Worm (Caenorhabditis elegans) whole organism, L4 larva: Measurements from ENCODE around the gene nhr-233.

ENCODE experiments used
- R02D3.7 ChIP-seq: fragments of 150-350 bp; sonication (generic microtip); optimal IDR thresholded peaks from 3 replicates; lab custom pipeline; 2014; ENCODE audit warnings: missing biosample characterization, missing genetic modification characterization
- Y48G9A.11 ChIP-seq: fragments of 200-800 bp; sonication (Bioruptor generic); IDR thresholded peaks from 2 replicates; pipeline ENCODE4 v1.3.6; 2022; ENCODE audit warnings: missing genetic modification reagents, missing genetic modification characterization, missing compliant biosample characterization
- ZK337.2 ChIP-seq: fragments of 200-800 bp; sonication (Bioruptor generic); IDR thresholded peaks from 2 replicates; pipeline ENCODE4 v1.3.6; 2022; ENCODE audit warnings: missing genetic modification reagents, missing genetic modification characterization, missing compliant biosample characterization
- aly-2 ChIP-seq: sonication (generic microtip); optimal IDR thresholded peaks from 2 replicates; lab custom pipeline; 2018; ENCODE audit warnings: missing biosample characterization, missing genetic modification characterization
- arid-1 ChIP-seq: fragments of 200-800 bp; sonication (Bioruptor generic); conservative IDR thresholded peaks from 2 replicates; pipeline ENCODE4 v1.3.6; 2022; ENCODE audit warnings: missing genetic modification reagents, missing genetic modification characterization, missing compliant biosample characterization
- attf-4 ChIP-seq: sonication (generic microtip); optimal IDR thresholded peaks from 3 replicates; lab custom pipeline; 2017; ENCODE audit warnings: missing biosample characterization, missing genetic modification characterization
- ceh-82 ChIP-seq: sonication (generic microtip); optimal IDR thresholded peaks from 2 replicates; lab custom pipeline; 2017; ENCODE audit warnings: missing biosample characterization, missing genetic modification characterization
- cey-2 ChIP-seq: sonication (generic microtip); optimal IDR thresholded peaks from 3 replicates; lab custom pipeline; 2017; ENCODE audit warnings: missing genetic modification characterization, mild to moderate bottlenecking, missing compliant biosample characterization, antibody characterized with exemption, borderline replicate concordance; ENCODE audit not compliant: insufficient read depth
- daf-8 ChIP-seq: fragments of 200-800 bp; sonication (Bioruptor generic); IDR thresholded peaks from 2 replicates; pipeline ENCODE4 v1.3.6; 2022; ENCODE audit warnings: missing genetic modification characterization, missing compliant biosample characterization
- dmd-6 ChIP-seq: fragments of 200-800 bp; sonication (Bioruptor generic); IDR thresholded peaks from 2 replicates; pipeline ENCODE4 v1.3.6; 2022; ENCODE audit warnings: missing genetic modification reagents, missing genetic modification characterization, missing compliant biosample characterization
- dmd-8 ChIP-seq: fragments of 200-800 bp; sonication (Bioruptor generic); IDR thresholded peaks from 2 replicates; pipeline ENCODE4 v1.3.6; 2022; ENCODE audit warnings: missing genetic modification characterization, missing compliant biosample characterization
- dmd-9 ChIP-seq: fragments of 200-800 bp; sonication (Bioruptor generic); IDR thresholded peaks from 2 replicates; pipeline ENCODE4 v1.3.6; 2022; ENCODE audit warnings: missing genetic modification reagents, missing genetic modification characterization, missing compliant biosample characterization
- fos-1 ChIP-seq: fragments of 150-350 bp; optimal IDR thresholded peaks from 2 replicates; lab custom pipeline; 2014; ENCODE audit warnings: missing biosample characterization, missing genetic modification characterization
- hmg-1.1 ChIP-seq: fragments of 200-800 bp; sonication (Bioruptor generic); IDR thresholded peaks from 2 replicates; pipeline ENCODE4 v1.3.6; 2022; ENCODE audit warnings: missing genetic modification reagents, missing genetic modification characterization, missing compliant biosample characterization
- lim-7 ChIP-seq: fragments of 200-800 bp; sonication (Bioruptor generic); IDR thresholded peaks from 2 replicates; pipeline ENCODE4 v1.3.6; 2022; ENCODE audit warnings: missing genetic modification characterization, missing compliant biosample characterization
- lin-29 ChIP-seq: fragments of 200-800 bp; sonication (Bioruptor generic); IDR thresholded peaks from 2 replicates; pipeline ENCODE4 v1.3.6; 2022; ENCODE audit warnings: missing genetic modification reagents, missing genetic modification characterization, missing compliant biosample characterization
- mdt-29 ChIP-seq: fragments of 200-800 bp; sonication (Bioruptor generic); IDR thresholded peaks from 2 replicates; pipeline ENCODE4 v1.3.6; 2022; ENCODE audit warnings: missing genetic modification reagents, missing genetic modification characterization, missing compliant biosample characterization
- nhr-10 ChIP-seq: fragments of 150-350 bp; optimal IDR thresholded peaks from 2 replicates; lab custom pipeline; 2014; ENCODE audit warnings: missing biosample characterization, missing genetic modification characterization
- nhr-11 ChIP-seq: fragments of 150-350 bp; optimal IDR thresholded peaks from 2 replicates; lab custom pipeline; 2014; ENCODE audit warnings: missing biosample characterization, missing genetic modification characterization
- nhr-237 ChIP-seq: sonication (generic microtip); optimal IDR thresholded peaks from 2 replicates; lab custom pipeline; 2017; ENCODE audit warnings: missing biosample characterization, missing genetic modification characterization
- nhr-25 ChIP-seq: sonication (generic microtip); optimal IDR thresholded peaks from 2 replicates; lab custom pipeline; 2017; ENCODE audit warnings: missing genetic modification characterization, mild to moderate bottlenecking, missing compliant biosample characterization, antibody characterized with exemption, moderate library complexity, borderline replicate concordance; ENCODE audit not compliant: insufficient read depth
- nhr-28 ChIP-seq: fragments of 150-350 bp; optimal IDR thresholded peaks from 2 replicates; lab custom pipeline; 2014; ENCODE audit warnings: missing biosample characterization, missing genetic modification characterization
- nhr-41 ChIP-seq: fragments of 200-800 bp; sonication (Bioruptor generic); IDR thresholded peaks from 2 replicates; pipeline ENCODE4 v1.3.6; 2022; ENCODE audit warnings: missing genetic modification reagents, missing genetic modification characterization, missing compliant biosample characterization
- nhr-6 ChIP-seq: fragments of 150-350 bp; optimal IDR thresholded peaks from 2 replicates; lab custom pipeline; 2014; ENCODE audit warnings: missing biosample characterization, missing genetic modification characterization
- rbr-2 ChIP-seq: sonication (generic microtip); optimal IDR thresholded peaks from 2 replicates; lab custom pipeline; 2016; ENCODE audit warnings: missing genotype, missing genetic modification characterization, missing compliant biosample characterization
- set-16 ChIP-seq: fragments of 200-800 bp; sonication (Bioruptor generic); IDR thresholded peaks from 2 replicates; pipeline ENCODE4 v1.3.6; 2022; ENCODE audit warnings: missing genetic modification reagents, missing genetic modification characterization, missing compliant biosample characterization
- skn-1 ChIP-seq: fragments of 150-350 bp; optimal IDR thresholded peaks from 2 replicates; lab custom pipeline; 2014; ENCODE audit warnings: missing biosample characterization, missing genetic modification characterization
- snpc-4 ChIP-seq: fragments of 150-350 bp; optimal IDR thresholded peaks from 2 replicates; lab custom pipeline; 2014; ENCODE audit warnings: missing biosample characterization, missing genetic modification characterization
- vab-7 ChIP-seq: fragments of 200-800 bp; sonication (Bioruptor generic); IDR thresholded peaks from 2 replicates; pipeline ENCODE4 v1.3.6; 2022; ENCODE audit warnings: missing genetic modification reagents, missing genetic modification characterization, missing compliant biosample characterization
- zag-1 ChIP-seq: fragments of 150-350 bp; optimal IDR thresholded peaks from 2 replicates; lab custom pipeline; 2014; ENCODE audit warnings: missing biosample characterization, missing genetic modification characterization
- zip-2 ChIP-seq: fragments of 150-350 bp; optimal IDR thresholded peaks from 2 replicates; lab custom pipeline; 2014; ENCODE audit warnings: missing biosample characterization, missing genetic modification characterization
- ztf-7 ChIP-seq: fragments of 150-350 bp; optimal IDR thresholded peaks from 2 replicates; lab custom pipeline; 2014; ENCODE audit warnings: missing biosample characterization, missing genetic modification characterization

The nhr-233 gene

DNA sequence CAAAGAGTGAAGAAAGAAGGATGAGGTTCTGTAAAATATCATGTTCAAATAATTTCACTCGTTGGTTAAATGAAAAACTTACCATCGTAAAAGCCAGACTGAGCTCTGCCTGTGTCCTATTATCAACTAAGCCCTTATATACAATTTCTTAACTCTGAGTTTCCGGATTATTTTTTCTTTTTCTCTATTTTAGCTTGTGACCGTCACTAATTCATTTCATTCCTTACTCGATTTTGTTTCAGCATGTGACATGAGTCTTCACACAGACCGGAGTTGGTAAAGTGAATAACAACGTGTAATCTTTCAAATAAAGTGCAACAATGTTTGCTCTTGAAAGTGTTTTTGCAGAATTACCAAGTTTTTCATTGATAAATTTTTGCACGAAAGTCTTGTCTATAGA lies 36.6 kb downstream of the nhr-233 start, which contains the start of gene cpr-2:
TSS of gene cpr-2 (minus strand) at position 101 of the 400 bp plus-strand sequence.
- TF ChIP-seq nhr-10 (tag; lab: Kevin White, UChicago): no peak
- no peak for TF ChIP-seq skn-1 (tag; lab: Kevin White, UChicago)
- TF ChIP-seq nhr-25 (tag; lab: Kevin White, UChicago): no peak
- TF ChIP-seq nhr-28: no peak
- TF ChIP-seq ceh-82 (tag; lab: Kevin White, UChicago): no peak
- no peak for TF ChIP-seq R02D3.7
- TF ChIP-seq hmg-1.1 (GFP tag; lab: Robert Waterston, UW): no peak
- TF ChIP-seq dmd-6: no peak
- no peak for TF ChIP-seq nhr-41 (GFP tag; lab: Robert Waterston, UW)
- no peak for TF ChIP-seq rbr-2 (tag; lab: Kevin White, UChicago)
- no peak for TF ChIP-seq nhr-237
- TF ChIP-seq lim-7 (GFP tag; lab: Robert Waterston, UW): no peak
- no peak for TF ChIP-seq daf-8
- TF ChIP-seq arid-1 (GFP tag; lab: Robert Waterston, UW): no peak
- TF ChIP-seq cey-2 (tag; lab: Kevin White, UChicago): no peak
- no peak for TF ChIP-seq zag-1 (tag; lab: Kevin White, UChicago)
- no peak for TF ChIP-seq fos-1 (tag; lab: Kevin White, UChicago)

- TF ChIP-seq set-16 (GFP tag; lab: Robert Waterston, UW): no peak
- TF ChIP-seq mdt-29 (GFP tag; lab: Robert Waterston, UW): no peak
- TF ChIP-seq attf-4 (tag; lab: Kevin White, UChicago): no peak
- TF ChIP-seq nhr-11 (tag; lab: Kevin White, UChicago): no peak
- no peak for TF ChIP-seq snpc-4 (tag; lab: Kevin White, UChicago)
- TF ChIP-seq dmd-8: no peak
- TF ChIP-seq vab-7 (GFP tag; lab: Robert Waterston, UW): no peak
- TF ChIP-seq skn-1 (tag; lab: Kevin White, UChicago): no peak
- no peak for TF ChIP-seq dmd-6
- no peak for TF ChIP-seq Y48G9A.11
- TF ChIP-seq nhr-237: no peak
- no peak for TF ChIP-seq ztf-7 (tag; lab: Kevin White, UChicago)
Measured at ce11 chrV:16527796-16528195, 42.8 kb downstream of the nhr-233 start, which contains the start of gene F36D3.16. Gene F36D3.16, plus strand, starts transcription at chrV:16528096.

DNA sequence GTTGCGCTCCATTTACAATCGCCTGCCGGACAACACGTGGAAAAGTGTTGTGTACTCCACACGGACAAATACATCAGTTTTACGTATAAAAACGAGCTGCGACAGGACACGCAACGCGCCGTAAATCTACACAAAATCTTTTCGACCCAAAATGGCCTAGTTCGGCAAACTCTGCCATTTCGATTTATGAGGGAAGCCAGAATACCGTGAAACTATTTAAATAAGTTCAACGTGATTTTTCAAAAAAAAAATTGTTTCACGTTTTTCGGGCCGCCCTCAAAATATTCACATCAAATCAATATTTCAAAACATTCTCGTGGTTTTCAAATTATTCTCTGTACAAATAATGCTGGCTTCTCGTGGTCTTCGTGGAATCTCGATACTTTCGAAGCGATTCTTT lies 43.7 kb downstream of the nhr-233 start, which contains the start of gene F36D3.8:
TSS of gene F36D3.8 (plus strand) at position 301 of the 400 bp plus-strand sequence.
- TF ChIP-seq ZK337.2 (GFP tag; lab: Robert Waterston, UW): 0 out of 2 replicates have a peak, but pooled peaks have one; percentile 8
- no peak for TF ChIP-seq lin-29 (GFP tag; lab: Robert Waterston, UW)
- TF ChIP-seq nhr-41 (GFP tag; lab: Robert Waterston, UW): no peak

DNA sequence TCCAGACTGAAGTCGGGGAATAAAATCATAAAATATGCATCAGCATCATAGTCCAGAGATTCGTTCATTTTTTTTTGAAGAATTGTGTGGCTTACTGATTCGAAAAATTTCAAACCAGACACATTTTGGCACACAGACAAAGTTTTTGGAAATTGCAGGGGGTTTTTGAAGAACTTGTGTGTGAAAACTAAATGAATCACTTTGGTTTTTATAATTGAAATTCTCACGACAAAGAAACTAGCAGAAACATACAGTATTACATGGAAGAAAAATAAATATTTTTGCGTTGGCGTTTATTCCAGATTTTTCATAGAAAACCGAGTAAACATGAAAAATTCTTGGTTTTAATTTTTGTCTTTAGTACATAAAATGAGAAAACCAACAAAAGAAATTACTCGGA lies 48.4 kb downstream of the nhr-233 start, which contains the start of gene srw-34:
TSS of gene srw-34 (minus strand) at position 101 of the 400 bp plus-strand sequence.
- TF ChIP-seq nhr-6 (tag; lab: Kevin White, UChicago) (no peak), dmd-8 (no peak), aly-2 (tag; lab: Kevin White, UChicago) (no peak), dmd-9 (GFP tag; lab: Robert Waterston, UW) (no peak), zip-2 (no peak)
